Worm (Caenorhabditis elegans) whole organism, midembryonic: Measurements from ENCODE around the gene hot-8.

ENCODE experiments used
- T22C8.4 ChIP-seq: fragments of 200-800 bp; sonication (Bioruptor generic); IDR thresholded peaks from 2 replicates; pipeline ENCODE4 v1.3.6; 2022; ENCODE audit warnings: missing genetic modification characterization, missing compliant biosample characterization
- cog-1 ChIP-seq: sonication (generic microtip); optimal IDR thresholded peaks from 2 replicates; lab custom pipeline; 2016; ENCODE audit warnings: missing genetic modification characterization, missing compliant biosample characterization
- flt-1 ChIP-seq: fragments of 200-800 bp; sonication (Bioruptor generic); IDR thresholded peaks from 2 replicates; pipeline ENCODE4 v1.3.6; 2022; ENCODE audit warnings: missing genetic modification characterization, missing compliant biosample characterization
- klf-2 ChIP-seq: fragments of 200-800 bp; sonication (Bioruptor generic); conservative IDR thresholded peaks from 2 replicates; pipeline ENCODE4 v1.3.6; 2022; ENCODE audit warnings: missing genetic modification reagents, missing genetic modification characterization, missing compliant biosample characterization
- ref-1 ChIP-seq: fragments of 200-800 bp; sonication (Bioruptor generic); conservative IDR thresholded peaks from 2 replicates; pipeline ENCODE4 v1.3.6; 2022; ENCODE audit warnings: missing genetic modification reagents, missing genetic modification characterization, missing compliant biosample characterization
- tab-1 ChIP-seq: fragments of 200-800 bp; sonication (Bioruptor generic); IDR thresholded peaks from 2 replicates; pipeline ENCODE4 v1.3.6; 2022; ENCODE audit warnings: missing genetic modification characterization, missing compliant biosample characterization
- ztf-29 ChIP-seq: fragments of 200-800 bp; sonication (Bioruptor generic); IDR thresholded peaks from 2 replicates; pipeline ENCODE4 v1.3.6; 2022; ENCODE audit warnings: missing genetic modification reagents, missing genetic modification characterization, missing compliant biosample characterization

DNA sequence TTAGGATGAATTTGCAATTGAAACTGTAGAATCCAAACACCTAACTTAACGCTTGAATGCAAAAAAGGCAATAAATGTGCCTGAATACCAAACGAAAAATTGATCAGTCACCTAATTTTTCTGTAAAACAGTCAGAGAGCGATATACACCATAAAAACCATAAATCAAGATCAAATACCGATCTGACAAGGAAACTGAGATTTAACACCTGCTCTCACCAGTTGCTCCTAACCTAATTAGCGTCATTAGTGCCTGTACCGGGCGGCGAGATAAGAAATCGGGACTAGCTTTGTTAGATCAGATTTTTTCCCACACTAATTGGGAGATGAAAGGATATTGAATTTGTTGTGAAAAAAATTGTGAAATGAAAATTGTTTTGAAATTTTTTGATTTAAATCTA lies 43.0 kb downstream of the hot-8 start:
- TF ChIP-seq T22C8.4 (GFP tag; lab: Robert Waterston, UW), result no peak
- TF ChIP-seq cog-1, result no peak
- no peak for TF ChIP-seq tab-1 (GFP tag; lab: Robert Waterston, UW)
- TF ChIP-seq ztf-29, result no peak
- no peak for TF ChIP-seq klf-2
- no peak for TF ChIP-seq flt-1 (GFP tag; lab: Robert Waterston, UW)
- no peak for TF ChIP-seq ref-1 (GFP tag; lab: Robert Waterston, UW)
